Fruit fly (Drosophila melanogaster): Measurements from ENCODE around the gene CG8541.
"Not testable (repeated sequence)": the region's sequence is repeated elsewhere in the genome, so short reads cannot be mapped to it uniquely, and the experiment has no call there.

DNA sequence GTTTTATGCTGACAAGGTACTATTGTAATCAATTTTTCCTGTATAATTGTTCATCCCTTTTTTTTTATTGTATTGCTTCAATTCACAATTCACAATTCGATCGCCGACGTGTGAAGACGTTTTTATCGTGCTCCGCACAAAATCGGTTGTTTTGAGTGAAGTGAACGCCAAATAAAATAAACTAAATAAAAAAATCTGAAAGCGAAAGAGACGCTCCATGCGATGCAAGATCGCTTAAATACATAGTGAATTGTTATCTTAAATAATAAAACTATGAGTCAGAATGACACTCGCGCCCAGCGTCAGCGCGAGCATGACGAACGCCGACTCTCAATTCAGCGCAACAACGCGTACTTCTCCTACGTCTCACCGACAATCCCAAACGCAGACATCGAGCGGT lies 27.4 kb downstream of the CG8541 start, which contains the start of gene CG8539:
- TF ChIP-seq Abd-B (GFP tag; optimal IDR thresholded peaks at IDR 0.05); Mio (GFP tag; optimal IDR thresholded peaks at IDR 0.05); usp (GFP tag; optimal IDR thresholded peaks at IDR 0.05); sage (GFP tag; optimal IDR thresholded peaks at IDR 0.05); br (GFP tag; optimal IDR thresholded peaks at IDR 0.05); brk (GFP tag; optimal IDR thresholded peaks at IDR 0.05); dsf (GFP tag; optimal IDR thresholded peaks at IDR 0.05; ENCODE audit: borderline replicate concordance); Dif (GFP tag; optimal IDR thresholded peaks at IDR 0.05; ENCODE audit: partially characterized antibody); CG9705 (GFP tag; optimal IDR thresholded peaks at IDR 0.05): not testable (repeated sequence)

All from whole organism, wandering third instar larva.